Worm (Caenorhabditis elegans): Measurements from ENCODE around the gene ubc-7.

DNA sequence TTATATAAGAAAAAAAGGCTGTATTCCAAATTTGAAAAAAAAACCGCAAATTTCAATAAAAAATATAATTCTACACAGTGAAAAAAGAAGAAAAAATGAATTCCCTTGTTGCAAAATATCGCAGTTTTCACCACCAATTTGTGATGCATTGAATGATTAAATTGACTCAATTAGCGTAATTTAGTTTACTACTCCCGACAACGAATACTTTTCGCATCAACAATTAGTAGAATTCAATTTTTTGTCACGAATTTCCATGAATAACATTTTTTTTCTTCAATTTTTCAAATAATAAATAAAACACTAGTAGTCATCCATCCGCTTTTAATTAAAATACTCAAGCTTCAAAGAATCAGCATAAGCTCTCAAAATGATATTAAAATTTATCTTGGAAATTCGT is 45.7 kb downstream of the ubc-7 start:
- no peak for TF ChIP-seq mdl-1 (tag; optimal IDR thresholded peaks at IDR 0.05)
- no peak for TF ChIP-seq lin-39 (tag; optimal IDR thresholded peaks at IDR 0.05)
- no peak for TF ChIP-seq ZK546.5 (tag; optimal IDR thresholded peaks at IDR 0.05)
- no peak for TF ChIP-seq fkh-2 (tag; optimal IDR thresholded peaks at IDR 0.05)
- TF ChIP-seq nhr-28 (tag; optimal IDR thresholded peaks at IDR 0.05), result no peak
- no peak for TF ChIP-seq nfya-1 (tag; optimal IDR thresholded peaks at IDR 0.05; ENCODE audit: insufficient read depth)
- no peak for TF ChIP-seq eor-1 (tag; optimal IDR thresholded peaks at IDR 0.05)
- TF ChIP-seq nhr-11 (tag; optimal IDR thresholded peaks at IDR 0.05), result no peak
- TF ChIP-seq pha-4 (tag; optimal IDR thresholded peaks at IDR 0.05), result no peak
- TF ChIP-seq nhr-67 (tag; optimal IDR thresholded peaks at IDR 0.05), result no peak
- TF ChIP-seq zag-1 (tag; optimal IDR thresholded peaks at IDR 0.05), result no peak
- TF ChIP-seq unc-62 (GFP tag; optimal IDR thresholded peaks at IDR 0.05), result no peak
- no peak for TF ChIP-seq snpc-4 (tag; optimal IDR thresholded peaks at IDR 0.05)
